Worm (Caenorhabditis elegans) whole organism, midembryonic: ENCODE results near the gene C16C10.1.

Experiments used
- flt-1 ChIP-seq: fragments of 200-800 bp; sonication (Bioruptor generic); IDR thresholded peaks from 2 replicates; pipeline ENCODE4 v1.3.6; 2022; ENCODE audit warnings: missing genetic modification characterization, missing compliant biosample characterization
- klf-2 ChIP-seq: fragments of 200-800 bp; sonication (Bioruptor generic); conservative IDR thresholded peaks from 2 replicates; pipeline ENCODE4 v1.3.6; 2022; ENCODE audit warnings: missing genetic modification reagents, missing genetic modification characterization, missing compliant biosample characterization
- med-1 ChIP-seq: sonication (generic microtip); optimal IDR thresholded peaks from 2 replicates; lab custom pipeline; 2017; ENCODE audit warnings: missing genetic modification characterization, mild to moderate bottlenecking, missing compliant biosample characterization, antibody characterized with exemption, missing genetic modification reagents; ENCODE audit not compliant: insufficient read depth
- tab-1 ChIP-seq: fragments of 200-800 bp; sonication (Bioruptor generic); IDR thresholded peaks from 2 replicates; pipeline ENCODE4 v1.3.6; 2022; ENCODE audit warnings: missing genetic modification characterization, missing compliant biosample characterization

ce11 chrIII:4204964-4205363 lies 23.7 kb upstream of the C16C10.1 start:
- TF ChIP-seq klf-2 (GFP tag; lab: Robert Waterston, UW) (no peak), flt-1 (GFP tag; lab: Robert Waterston, UW) (no peak), med-1 (GFP tag; lab: Kevin White, UChicago) (no peak), tab-1 (GFP tag; lab: Robert Waterston, UW) (no peak)
